Fruit fly (Drosophila melanogaster) whole organism, pupa: ENCODE data around the gene CG13947.

Experiments
- CG10348 ChIP-seq: fragments of 200-800 bp; sonication (Bioruptor generic); IDR thresholded peaks from 2 replicates; pipeline ENCODE4 v1.3.6; 2022; ENCODE audit warnings: missing biosample characterization, missing genetic modification characterization
- CG12605 ChIP-seq: fragments of 200-800 bp; sonication (Bioruptor generic); IDR thresholded peaks from 2 replicates; pipeline ENCODE4 v1.3.6; 2022; ENCODE audit warnings: missing biosample characterization, missing genetic modification characterization
- CG13204 ChIP-seq: fragments of 200-800 bp; sonication (Bioruptor generic); optimal IDR thresholded peaks from 2 replicates; lab custom pipeline; 2018; ENCODE audit warnings: missing biosample characterization, mild to moderate bottlenecking, missing genetic modification characterization, moderate library complexity
- CG14655 ChIP-seq: fragments of 200-800 bp; sonication (Bioruptor generic); optimal IDR thresholded peaks from 3 replicates; lab custom pipeline; 2017; ENCODE audit warnings: mild to moderate bottlenecking, missing biosample characterization, missing genetic modification reagents, missing genetic modification characterization
- CG15710 ChIP-seq: fragments of 200-800 bp; sonication (Bioruptor generic); optimal IDR thresholded peaks from 2 replicates; lab custom pipeline; 2018; ENCODE audit warnings: missing biosample characterization, mild to moderate bottlenecking, missing genetic modification characterization, moderate library complexity
- CG17806 ChIP-seq: fragments of 200-800 bp; sonication (Bioruptor generic); optimal IDR thresholded peaks from 2 replicates; lab custom pipeline; 2018; ENCODE audit warnings: missing biosample characterization, mild to moderate bottlenecking, missing genetic modification characterization, moderate library complexity
- CG32121 ChIP-seq: fragments of 200-800 bp; sonication (Bioruptor generic); IDR thresholded peaks from 2 replicates; pipeline ENCODE4 v1.3.6; 2022; ENCODE audit warnings: missing biosample characterization, missing genetic modification characterization
- CG34367 ChIP-seq: fragments of 200-800 bp; sonication (Bioruptor generic); optimal IDR thresholded peaks from 2 replicates; lab custom pipeline; 2018; ENCODE audit warnings: missing biosample characterization, mild to moderate bottlenecking, missing genetic modification characterization
- CG4496 ChIP-seq: fragments of 200-800 bp; sonication (Bioruptor generic); IDR thresholded peaks from 3 replicates; pipeline ENCODE4 v1.3.6; 2022; ENCODE audit warnings: missing biosample characterization, missing genetic modification characterization
- CG8159 ChIP-seq: fragments of 200-800 bp; sonication (Bioruptor generic); optimal IDR thresholded peaks from 3 replicates; lab custom pipeline; 2018; ENCODE audit warnings: missing biosample characterization, mild to moderate bottlenecking, missing genetic modification characterization, moderate library complexity
- CG8301 ChIP-seq: fragments of 200-800 bp; sonication (Bioruptor generic); optimal IDR thresholded peaks from 2 replicates; lab custom pipeline; 2018; ENCODE audit warnings: missing biosample characterization, mild to moderate bottlenecking, missing genetic modification characterization
- CG9948 ChIP-seq: fragments of 200-800 bp; sonication (Bioruptor generic); optimal IDR thresholded peaks from 2 replicates; lab custom pipeline; 2018; ENCODE audit warnings: missing biosample characterization, mild to moderate bottlenecking, missing genetic modification characterization, moderate library complexity
- D1 ChIP-seq: fragments of 200-800 bp; sonication (Bioruptor generic); optimal IDR thresholded peaks from 2 replicates; lab custom pipeline; 2018; ENCODE audit warnings: missing biosample characterization, mild to moderate bottlenecking, missing genetic modification characterization, moderate library complexity
- EcR ChIP-seq: fragments of 200-800 bp; sonication (Bioruptor generic); optimal IDR thresholded peaks from 3 replicates; lab custom pipeline; 2019; ENCODE audit warnings: missing biosample characterization, missing genetic modification characterization, mild to moderate bottlenecking, moderate library complexity, missing genetic modification reagents
- Ets98B ChIP-seq: fragments of 200-800 bp; sonication (Bioruptor generic); IDR thresholded peaks from 2 replicates; pipeline ENCODE4 v1.3.6; 2022; ENCODE audit warnings: missing biosample characterization, missing genetic modification characterization
- Pif1A ChIP-seq: fragments of 200-800 bp; sonication (Bioruptor generic); optimal IDR thresholded peaks from 3 replicates; lab custom pipeline; 2016; ENCODE audit warnings: missing biosample characterization, missing genetic modification characterization
- Pif1B ChIP-seq: fragments of 200-800 bp; sonication (Bioruptor generic); optimal IDR thresholded peaks from 3 replicates; lab custom pipeline; 2016; ENCODE audit warnings: missing biosample characterization, missing genetic modification characterization
- Snoo ChIP-seq: fragments of 200-800 bp; sonication (Bioruptor generic); optimal IDR thresholded peaks from 3 replicates; lab custom pipeline; 2017; ENCODE audit warnings: missing biosample characterization, mild to moderate bottlenecking, missing genetic modification characterization, inconsistent platforms
- fd96Ca ChIP-seq: fragments of 200-800 bp; sonication (Bioruptor generic); IDR thresholded peaks from 3 replicates; pipeline ENCODE4 v1.3.6; 2022; ENCODE audit warnings: missing biosample characterization, missing genetic modification characterization
- gl ChIP-seq: fragments of 200-800 bp; sonication (Bioruptor generic); optimal IDR thresholded peaks from 2 replicates; lab custom pipeline; 2018; ENCODE audit warnings: missing biosample characterization, mild to moderate bottlenecking, missing genetic modification characterization
- rn ChIP-seq: fragments of 200-800 bp; sonication (Bioruptor generic); IDR thresholded peaks from 2 replicates; pipeline ENCODE4 v1.3.6; 2022; ENCODE audit warnings: missing biosample characterization, missing genetic modification characterization

CG13947 gene

DNA sequence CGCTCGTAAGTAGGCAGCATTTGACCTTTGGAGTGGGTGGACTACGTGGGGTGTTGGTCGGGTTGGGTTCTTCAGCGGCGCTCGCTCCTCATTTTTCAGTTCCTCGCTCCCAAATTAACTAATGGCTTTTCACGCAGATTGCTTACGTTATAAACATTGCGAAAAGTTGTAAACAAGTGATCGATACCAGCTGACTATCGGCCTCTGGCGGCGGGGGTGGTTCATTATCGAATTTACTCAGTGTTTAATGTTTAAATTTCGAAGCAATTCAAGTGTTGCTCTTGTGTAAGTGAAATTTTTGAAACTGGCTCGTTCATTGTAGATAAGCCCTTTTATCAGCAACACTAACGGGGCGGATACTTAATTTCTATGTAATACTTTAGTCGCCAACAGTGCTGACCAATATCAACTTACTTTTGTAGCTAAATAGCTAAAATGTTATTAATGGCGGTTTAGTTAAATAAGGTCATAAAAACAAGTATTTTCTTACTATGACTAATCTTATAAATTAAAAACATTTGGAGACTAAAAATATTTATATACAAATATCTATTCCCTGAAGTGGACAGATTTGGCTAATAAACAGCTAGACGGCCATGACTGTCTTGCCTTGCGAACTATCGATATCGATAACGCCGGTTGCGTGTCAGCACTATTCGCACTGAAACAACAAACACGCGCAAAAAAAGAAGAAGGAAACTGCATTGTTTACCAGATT, 40.5 kb downstream of the CG13947 start, which contains the start of the genes PGAP2 and Clp:
Gene PGAP2 (minus strand): TSS at position 194 of the 718 bp plus-strand sequence.
Gene Clp (plus strand): TSS at position 650 of the 718 bp plus-strand sequence.
- TF ChIP-seq rn (GFP tag; lab: Robert Waterston, UW) (peak; percentile 50; the same call in 1 of the 2 replicates), Pif1B (GFP tag; lab: Kevin White, UChicago) (no peak), CG8301 (tag; lab: Kevin White, UChicago) (peak; percentile 51), CG12605 (GFP tag; lab: Robert Waterston, UW) (no peak), Pif1A (no peak), Ets98B (peak; percentile 28), CG34367 (tag; lab: Kevin White, UChicago) (peak; percentile 49), CG9948 (tag; lab: Kevin White, UChicago) (peak; percentile 68), fd96Ca (GFP tag; lab: Robert Waterston, UW) (0 out of 3 replicates have a peak, but pooled peaks have one; percentile 42), CG15710 (tag; lab: Kevin White, UChicago) (peak; percentile 76), EcR (GFP tag; lab: Kevin White, UChicago) (no peak), Snoo (tag; lab: Kevin White, UChicago) (peak; percentile 54), CG8159 (tag; lab: Kevin White, UChicago) (peak; percentile 75), CG17806 (tag; lab: Kevin White, UChicago) (peak; percentile 68), CG4496 (peak; percentile 64), CG10348 (GFP tag; lab: Robert Waterston, UW) (no peak), CG32121 (GFP tag; lab: Robert Waterston, UW) (peak; percentile 67; the same call in 1 of the 2 replicates), gl (tag; lab: Kevin White, UChicago) (no peak)

DNA sequence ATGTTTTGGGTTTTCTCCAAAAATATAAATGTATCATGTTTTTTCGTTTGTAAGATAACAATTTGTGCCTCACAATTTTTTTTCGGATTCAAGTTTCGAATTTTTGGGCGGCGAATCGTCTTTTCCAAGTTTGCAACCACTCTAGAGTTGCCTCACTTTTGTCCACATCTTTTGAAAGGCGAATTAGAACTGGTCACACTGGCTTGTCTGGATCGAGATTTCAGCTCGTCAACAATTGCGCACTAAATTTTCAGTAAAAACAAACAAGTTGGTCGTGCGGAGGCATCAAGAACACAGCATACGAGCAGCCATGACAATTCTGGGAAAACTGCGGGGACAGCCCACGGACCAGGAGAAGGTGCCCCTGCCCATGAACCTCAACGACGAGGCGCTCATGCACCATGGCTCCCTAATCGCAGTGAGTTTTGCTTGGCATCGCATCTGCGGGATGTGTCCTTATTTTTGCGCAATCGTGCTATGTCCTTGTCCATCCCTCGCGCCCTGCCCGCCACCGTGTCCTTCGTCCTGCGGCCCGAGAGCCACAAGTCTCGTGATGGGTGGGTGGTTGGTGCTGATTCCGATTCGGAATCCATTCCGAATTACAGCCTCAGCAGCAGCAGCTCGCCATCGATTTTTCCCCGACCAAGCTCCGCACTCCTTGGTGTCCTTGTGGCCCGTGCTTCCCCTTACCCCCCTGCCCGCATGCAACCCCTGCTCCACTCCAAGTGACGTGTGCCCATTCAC, 42.4 kb downstream of the CG13947 start, which contains the start of gene CG3662:
Gene CG3662 (plus strand): TSS at position 48 of the 744 bp plus-strand sequence.
- TF ChIP-seq CG12605 (GFP tag; lab: Robert Waterston, UW) (no peak), CG4496 (0 out of 3 replicates have a peak, but pooled peaks have one; percentile 36), CG8159 (tag; lab: Kevin White, UChicago) (no peak)

DNA sequence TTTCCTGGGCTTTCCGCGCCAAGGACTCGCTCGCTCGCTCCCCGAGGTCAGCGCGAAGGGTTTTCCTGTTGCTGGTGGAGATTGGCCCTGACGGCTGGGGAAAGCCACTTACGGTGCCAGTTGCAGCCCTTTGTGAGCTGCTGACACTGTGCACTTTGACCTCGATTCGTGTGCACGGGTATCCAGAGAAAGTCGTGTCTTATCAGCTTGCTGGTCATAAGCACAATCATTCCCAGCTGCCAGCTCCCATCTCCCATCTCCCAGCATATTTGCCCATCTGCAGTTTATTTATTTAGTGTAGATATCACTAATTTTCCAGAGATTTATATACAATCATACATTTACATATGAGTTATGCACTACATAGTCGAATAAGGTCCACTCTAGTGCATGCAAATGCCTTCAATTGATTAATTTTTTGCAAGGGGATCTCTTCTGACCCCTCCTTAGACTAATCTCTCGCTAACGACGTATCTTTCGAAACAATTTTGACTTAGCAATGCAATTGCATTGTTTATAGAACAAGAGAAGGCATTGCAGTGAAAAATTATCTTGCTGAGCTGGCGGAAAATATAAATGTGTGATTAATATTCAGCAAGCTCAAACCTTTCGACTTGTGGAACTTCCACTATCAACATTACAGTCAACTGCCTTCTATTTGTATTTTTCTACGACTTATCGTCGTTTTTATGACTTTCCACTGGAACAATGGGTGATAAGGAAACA, 43.2 kb downstream of the CG13947 start:
- TF ChIP-seq Ets98B: no peak
- peak; percentile 88 for TF ChIP-seq CG8159 (tag; lab: Kevin White, UChicago)

DNA sequence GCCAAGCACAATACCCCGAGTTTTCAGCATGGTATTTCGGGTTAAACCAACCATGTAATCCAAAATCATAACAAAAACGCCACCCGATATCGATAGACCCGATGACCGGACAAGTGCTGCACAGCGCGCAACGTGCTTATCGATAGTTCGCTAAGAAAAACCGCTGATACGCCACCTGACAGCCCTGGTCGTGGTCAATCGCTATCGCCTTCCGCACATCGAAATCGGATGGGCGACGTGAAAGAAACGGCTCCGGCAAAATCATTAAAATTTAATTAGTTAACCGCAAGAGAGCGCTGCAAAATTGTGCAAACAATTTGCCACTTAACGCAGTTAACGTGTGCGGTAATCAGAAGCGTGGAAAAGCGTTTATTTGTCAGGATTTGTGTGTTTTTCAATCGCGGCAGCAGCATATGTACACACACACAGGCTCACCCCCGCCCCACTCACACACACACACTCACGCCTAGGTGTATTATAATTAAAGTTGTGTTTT, 46.8 kb downstream of the CG13947 start, which contains the start of the genes CG3862 and dock:
Gene CG3862 (minus strand): TSS at position 94 of the 496 bp plus-strand sequence.
Gene dock (plus strand): TSS at position 202 of the 496 bp plus-strand sequence.
- peak; percentile 4 for TF ChIP-seq Snoo (tag; lab: Kevin White, UChicago)
- TF ChIP-seq CG34367 (tag; lab: Kevin White, UChicago): no peak
- TF ChIP-seq Pif1B (GFP tag; lab: Kevin White, UChicago): no peak
- TF ChIP-seq Ets98B: peak; percentile 50; the same call in 1 of the 2 replicates
- TF ChIP-seq CG17806 (tag; lab: Kevin White, UChicago): no peak
- peak; percentile 58 for TF ChIP-seq CG4496
- no peak for TF ChIP-seq CG9948 (tag; lab: Kevin White, UChicago)
- no peak for TF ChIP-seq CG14655 (GFP tag; lab: Kevin White, UChicago)
- peak; percentile 2 for TF ChIP-seq gl (tag; lab: Kevin White, UChicago)
- peak; percentile 23 for TF ChIP-seq CG15710 (tag; lab: Kevin White, UChicago)
- TF ChIP-seq CG12605 (GFP tag; lab: Robert Waterston, UW): 0 out of 2 replicates have a peak, but pooled peaks have one; percentile 23
- TF ChIP-seq fd96Ca (GFP tag; lab: Robert Waterston, UW): peak; percentile 55; the same call in 2 of the 3 replicates
- peak; percentile 32 for TF ChIP-seq CG8159 (tag; lab: Kevin White, UChicago)
- TF ChIP-seq CG32121 (GFP tag; lab: Robert Waterston, UW): no peak
- TF ChIP-seq EcR (GFP tag; lab: Kevin White, UChicago): peak; percentile 92
- TF ChIP-seq CG13204: no peak
- TF ChIP-seq Pif1A: no peak
- TF ChIP-seq CG8301 (tag; lab: Kevin White, UChicago): no peak

DNA sequence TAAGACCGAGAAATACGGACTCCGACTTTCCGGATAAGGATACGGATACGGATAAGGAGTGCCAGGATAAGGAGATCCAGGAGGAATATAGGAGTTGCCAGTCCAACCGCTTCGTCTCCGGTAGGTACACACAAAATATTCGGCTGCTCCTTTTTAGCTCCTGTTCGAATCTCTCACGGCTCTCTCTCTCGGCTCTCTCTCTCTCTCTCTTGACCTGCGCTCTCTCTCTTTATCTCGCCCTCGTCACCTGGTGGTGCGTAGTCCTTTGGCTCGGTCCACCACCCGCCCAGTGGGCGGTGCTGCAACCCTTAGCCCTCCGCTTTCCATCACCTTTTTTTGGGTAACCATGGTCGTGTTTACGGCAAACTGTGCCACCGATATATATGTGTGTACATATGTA, 47.4 kb downstream of the CG13947 start:
- no peak for TF ChIP-seq gl (tag; lab: Kevin White, UChicago)
- no peak for TF ChIP-seq CG14655 (GFP tag; lab: Kevin White, UChicago)
- no peak for TF ChIP-seq CG8301 (tag; lab: Kevin White, UChicago)
- no peak for TF ChIP-seq Pif1B (GFP tag; lab: Kevin White, UChicago)
- no peak for TF ChIP-seq CG34367 (tag; lab: Kevin White, UChicago)
- no peak for TF ChIP-seq CG32121 (GFP tag; lab: Robert Waterston, UW)
- no peak for TF ChIP-seq Ets98B
- TF ChIP-seq CG17806 (tag; lab: Kevin White, UChicago): no peak
- no peak for TF ChIP-seq Pif1A
- TF ChIP-seq CG10348 (GFP tag; lab: Robert Waterston, UW): no peak
- no peak for TF ChIP-seq rn (GFP tag; lab: Robert Waterston, UW)
- TF ChIP-seq fd96Ca (GFP tag; lab: Robert Waterston, UW): no peak
- no peak for TF ChIP-seq CG4496
- TF ChIP-seq EcR (GFP tag; lab: Kevin White, UChicago): no peak
- no peak for TF ChIP-seq CG9948 (tag; lab: Kevin White, UChicago)
- no peak for TF ChIP-seq D1
- no peak for TF ChIP-seq Snoo (tag; lab: Kevin White, UChicago)
- TF ChIP-seq CG13204: no peak
- TF ChIP-seq CG8159 (tag; lab: Kevin White, UChicago): no peak
